Fruit fly (Drosophila melanogaster) whole organism, embryonic: ENCODE measurements around the gene Paics.

Experiments
- Atf6 ChIP-seq: fragments of 200-800 bp; sonication (Bioruptor generic); IDR thresholded peaks from 2 replicates; pipeline ENCODE4 v1.3.6; 2022; ENCODE audit warnings: missing biosample characterization, missing genetic modification characterization
- Awh ChIP-seq: fragments of 200-800 bp; sonication (Bioruptor generic); IDR thresholded peaks from 2 replicates; pipeline ENCODE4, ENCODE4 v1.3.6; 2022; ENCODE audit warnings: missing biosample characterization, missing genetic modification characterization
- Bdp1 ChIP-seq: fragments of 200-800 bp; sonication (Bioruptor generic); optimal IDR thresholded peaks from 3 replicates; lab custom pipeline; 2016; ENCODE audit warnings: missing biosample characterization, missing genetic modification characterization
- CG10267 ChIP-seq: fragments of 200-800 bp; sonication (Bioruptor generic); optimal IDR thresholded peaks from 2 replicates; lab custom pipeline; 2018; ENCODE audit warnings: missing biosample characterization, mild to moderate bottlenecking, missing genetic modification characterization, moderate library complexity
- CG10274 ChIP-seq: fragments of 200-800 bp; sonication (Bioruptor generic); optimal IDR thresholded peaks from 3 replicates; lab custom pipeline; 2017; ENCODE audit warnings: missing biosample characterization, mild to moderate bottlenecking, missing genetic modification characterization
- CG10366 ChIP-seq: fragments of 200-800 bp; sonication (Bioruptor generic); IDR thresholded peaks from 2 replicates; pipeline ENCODE4 v1.3.6; 2022; ENCODE audit warnings: missing biosample characterization, missing genetic modification characterization
- CG10543 ChIP-seq: fragments of 200-800 bp; sonication (Bioruptor generic); optimal IDR thresholded peaks from 3 replicates; lab custom pipeline; 2017; ENCODE audit warnings: missing biosample characterization, mild to moderate bottlenecking, missing genetic modification characterization, moderate library complexity
- CG16813 ChIP-seq: fragments of 200-800 bp; sonication (Bioruptor generic); IDR thresholded peaks from 3 replicates; pipeline ENCODE4 v1.3.6; 2022; ENCODE audit warnings: missing biosample characterization, missing genetic modification characterization; ENCODE audit not compliant: partially characterized antibody
- CG17912 ChIP-seq: fragments of 200-800 bp; sonication (Bioruptor generic); optimal IDR thresholded peaks from 2 replicates; lab custom pipeline; 2018; ENCODE audit warnings: missing biosample characterization, mild to moderate bottlenecking, missing genetic modification characterization
- CG18011 ChIP-seq: fragments of 200-800 bp; sonication (Bioruptor generic); optimal IDR thresholded peaks from 2 replicates; lab custom pipeline; 2017; ENCODE audit warnings: missing biosample characterization, missing genetic modification characterization, mild to moderate bottlenecking, moderate library complexity, missing genotype
- CG1832 ChIP-seq: fragments of 200-800 bp; sonication (Bioruptor generic); optimal IDR thresholded peaks from 2 replicates; lab custom pipeline; 2017; ENCODE audit warnings: missing biosample characterization, mild to moderate bottlenecking, missing genetic modification characterization, inconsistent platforms
- CG2875 ChIP-seq: fragments of 200-800 bp; sonication (Bioruptor generic); optimal IDR thresholded peaks from 2 replicates; lab custom pipeline; 2017; ENCODE audit warnings: missing biosample characterization, mild to moderate bottlenecking, missing genetic modification characterization, missing genetic modification reagents
- CG3065 ChIP-seq: fragments of 200-800 bp; sonication (Bioruptor generic); optimal IDR thresholded peaks from 2 replicates; lab custom pipeline; 2016; ENCODE audit warnings: missing biosample characterization, missing genetic modification characterization
- CG32532 ChIP-seq: fragments of 200-800 bp; sonication (Bioruptor generic); IDR thresholded peaks from 2 replicates; pipeline ENCODE4 v1.3.6; 2022; ENCODE audit warnings: missing biosample characterization, missing genetic modification characterization
- CG33213 ChIP-seq: fragments of 200-800 bp; sonication (Bioruptor generic); optimal IDR thresholded peaks from 3 replicates; lab custom pipeline; 2016; ENCODE audit warnings: missing biosample characterization, missing genetic modification characterization
- CG42726 ChIP-seq: fragments of 200-800 bp; sonication (Bioruptor generic); IDR thresholded peaks from 2 replicates; pipeline ENCODE4 v1.3.6; 2022; ENCODE audit warnings: missing biosample characterization, missing genetic modification characterization; ENCODE audit not compliant: partially characterized antibody
- CG4328 ChIP-seq: fragments of 200-800 bp; sonication (Bioruptor generic); optimal IDR thresholded peaks from 3 replicates; lab custom pipeline; 2017; ENCODE audit warnings: missing biosample characterization, missing genetic modification reagents, missing genetic modification characterization
- CG5180 ChIP-seq: fragments of 200-800 bp; sonication (Bioruptor generic); optimal IDR thresholded peaks from 3 replicates; lab custom pipeline; 2017; ENCODE audit warnings: missing biosample characterization, missing genetic modification characterization, mild to moderate bottlenecking, moderate library complexity, missing genetic modification reagents
- CG6175 ChIP-seq: fragments of 200-800 bp; sonication (Bioruptor generic); IDR thresholded peaks from 3 replicates; pipeline ENCODE4 v1.3.6; 2022; ENCODE audit warnings: missing biosample characterization, missing genetic modification characterization
- CG9215 ChIP-seq: fragments of 200-800 bp; sonication (Bioruptor generic); IDR thresholded peaks from 2 replicates; pipeline ENCODE4 v1.3.6; 2022; ENCODE audit warnings: missing biosample characterization, missing genetic modification characterization
- CG9727 ChIP-seq: fragments of 200-800 bp; sonication (Bioruptor generic); optimal IDR thresholded peaks from 3 replicates; lab custom pipeline; 2017; ENCODE audit warnings: missing biosample characterization, mild to moderate bottlenecking, missing genetic modification characterization
- Hr51 ChIP-seq, 2 experiments: fragments of 200-800 bp; sonication (Bioruptor generic); optimal IDR thresholded peaks; 2 replicates in 1 of 2; 3 replicates in 1 of 2; lab custom pipeline; 2016 to 2018; ENCODE audit warnings: missing biosample characterization in 2 of 2, missing genetic modification characterization in 2 of 2, mild to moderate bottlenecking in 1 of 2, moderate library complexity in 1 of 2
- Hr78 ChIP-seq, 2 experiments: fragments of 200-800 bp in 1 of 2; fragments of >200 bp in 1 of 2; sonication (Bioruptor generic) in 1 of 2; optimal IDR thresholded peaks; 2 replicates each; lab custom pipeline; 2017 to 2019; ENCODE audit warnings: missing biosample characterization in 2 of 2, missing genetic modification characterization in 2 of 2, mild to moderate bottlenecking in 1 of 2, moderate library complexity in 1 of 2
- Nf-YB ChIP-seq: fragments of 200-800 bp; sonication (Bioruptor generic); optimal IDR thresholded peaks from 3 replicates; lab custom pipeline; 2019; ENCODE audit warnings: missing biosample characterization, mild to moderate bottlenecking, missing genetic modification characterization, moderate library complexity
- ara ChIP-seq: fragments of 200-800 bp; sonication (Bioruptor generic); IDR thresholded peaks from 2 replicates; pipeline ENCODE4 v1.3.6; 2022; ENCODE audit warnings: missing biosample characterization, missing genetic modification characterization
- ash1 ChIP-seq: fragments of 200-800 bp; sonication (Bioruptor generic); optimal IDR thresholded peaks from 2 replicates; lab custom pipeline; 2018; ENCODE audit warnings: missing biosample characterization, mild to moderate bottlenecking, missing genetic modification characterization
- bigmax ChIP-seq: fragments of 200-800 bp; sonication (Bioruptor generic); optimal IDR thresholded peaks from 2 replicates; lab custom pipeline; 2018; ENCODE audit warnings: missing biosample characterization, mild to moderate bottlenecking, missing genetic modification characterization
- cas ChIP-seq: fragments of 200-800 bp; sonication (Bioruptor generic); IDR thresholded peaks from 2 replicates; pipeline ENCODE4 v1.3.6; 2022; ENCODE audit warnings: missing biosample characterization, missing genetic modification characterization
- cg ChIP-seq: fragments of 200-800 bp; sonication (Bioruptor generic); optimal IDR thresholded peaks from 3 replicates; lab custom pipeline; 2019; ENCODE audit warnings: missing biosample characterization, mild to moderate bottlenecking, missing genetic modification characterization, moderate library complexity
- ci ChIP-seq: fragments of 200-800 bp; sonication (Bioruptor generic); IDR thresholded peaks from 3 replicates; pipeline ENCODE4 v1.3.6; 2022; ENCODE audit warnings: missing biosample characterization, missing genetic modification characterization
- corto ChIP-seq: fragments of 200-800 bp; sonication (Bioruptor generic); optimal IDR thresholded peaks from 2 replicates; lab custom pipeline; 2016; ENCODE audit warnings: missing biosample characterization, mild to moderate bottlenecking, missing genetic modification characterization, moderate library complexity
- dmrt99B ChIP-seq: fragments of 200-800 bp; sonication (Bioruptor generic); optimal IDR thresholded peaks from 2 replicates; lab custom pipeline; 2018; ENCODE audit warnings: missing biosample characterization, mild to moderate bottlenecking, missing genetic modification characterization, moderate library complexity
- en ChIP-seq: fragments of 200-800 bp; sonication (Bioruptor generic); optimal IDR thresholded peaks from 2 replicates; lab custom pipeline; 2016; ENCODE audit warnings: missing biosample characterization, missing genetic modification characterization
- eyg ChIP-seq: fragments of 200-800 bp; sonication (Bioruptor generic); optimal IDR thresholded peaks from 3 replicates; lab custom pipeline; 2016; ENCODE audit warnings: missing biosample characterization, missing genetic modification characterization
- grn ChIP-seq: fragments of 200-800 bp; sonication (Bioruptor generic); optimal IDR thresholded peaks from 3 replicates; lab custom pipeline; 2017; ENCODE audit warnings: missing biosample characterization, missing genetic modification characterization
- gro ChIP-seq: fragments of 200-800 bp; sonication (Bioruptor generic); optimal IDR thresholded peaks from 2 replicates; lab custom pipeline; 2016; ENCODE audit warnings: missing biosample characterization, missing genetic modification characterization
- ken ChIP-seq: fragments of 200-800 bp; sonication (Bioruptor generic); IDR thresholded peaks from 3 replicates; pipeline ENCODE4 v1.3.6; 2022; ENCODE audit warnings: missing biosample characterization, missing genetic modification characterization
- kni ChIP-seq: fragments of 200-800 bp; sonication (Bioruptor generic); optimal IDR thresholded peaks from 3 replicates; lab custom pipeline; 2017; ENCODE audit warnings: mild to moderate bottlenecking, missing biosample characterization, missing genetic modification reagents, missing genetic modification characterization
- lab ChIP-seq: fragments of 200-800 bp; sonication (Bioruptor generic); optimal IDR thresholded peaks from 3 replicates; lab custom pipeline; 2017; ENCODE audit warnings: missing biosample characterization, missing genetic modification characterization, mild to moderate bottlenecking, moderate library complexity, missing genetic modification reagents
- oc ChIP-seq: fragments of 200-800 bp; sonication (Bioruptor generic); optimal IDR thresholded peaks from 2 replicates; lab custom pipeline; 2018; ENCODE audit warnings: missing biosample characterization, mild to moderate bottlenecking, missing genetic modification characterization, moderate library complexity
- pros ChIP-seq: fragments of 200-800 bp; sonication (Bioruptor generic); optimal IDR thresholded peaks from 3 replicates; lab custom pipeline; 2019; ENCODE audit warnings: missing biosample characterization, mild to moderate bottlenecking, missing genetic modification characterization, moderate library complexity
- pum ChIP-seq: fragments of 200-800 bp; sonication (Bioruptor generic); optimal IDR thresholded peaks from 2 replicates; lab custom pipeline; 2016; ENCODE audit warnings: missing biosample characterization, missing genetic modification characterization
- ranshi ChIP-seq: fragments of 200-800 bp; sonication (Bioruptor generic); IDR thresholded peaks from 2 replicates; pipeline ENCODE4 v1.3.6; 2022; ENCODE audit warnings: missing biosample characterization, missing genetic modification characterization
- repo ChIP-seq: fragments of 200-800 bp; sonication (Bioruptor generic); optimal IDR thresholded peaks from 2 replicates; lab custom pipeline; 2016; ENCODE audit warnings: missing biosample characterization, missing genetic modification characterization
- salm ChIP-seq: fragments of 200-800 bp; sonication (Bioruptor generic); optimal IDR thresholded peaks from 2 replicates; lab custom pipeline; 2018; ENCODE audit warnings: missing biosample characterization, mild to moderate bottlenecking, missing genetic modification characterization
- sug ChIP-seq: fragments of 200-800 bp; optimal IDR thresholded peaks from 2 replicates; lab custom pipeline; 2019; ENCODE audit warnings: missing biosample characterization, mild to moderate bottlenecking, missing genetic modification characterization, moderate library complexity
- tap ChIP-seq: fragments of 200-800 bp; optimal IDR thresholded peaks from 3 replicates; lab custom pipeline; 2019; ENCODE audit warnings: missing biosample characterization, mild to moderate bottlenecking, missing genetic modification characterization, moderate library complexity
- ttk ChIP-seq: fragments of 200-800 bp; sonication (Bioruptor generic); IDR thresholded peaks from 2 replicates; pipeline ENCODE4 v2.1.2; 2022; ENCODE audit warnings: missing biosample characterization, missing genetic modification characterization

Gene Paics

DNA sequence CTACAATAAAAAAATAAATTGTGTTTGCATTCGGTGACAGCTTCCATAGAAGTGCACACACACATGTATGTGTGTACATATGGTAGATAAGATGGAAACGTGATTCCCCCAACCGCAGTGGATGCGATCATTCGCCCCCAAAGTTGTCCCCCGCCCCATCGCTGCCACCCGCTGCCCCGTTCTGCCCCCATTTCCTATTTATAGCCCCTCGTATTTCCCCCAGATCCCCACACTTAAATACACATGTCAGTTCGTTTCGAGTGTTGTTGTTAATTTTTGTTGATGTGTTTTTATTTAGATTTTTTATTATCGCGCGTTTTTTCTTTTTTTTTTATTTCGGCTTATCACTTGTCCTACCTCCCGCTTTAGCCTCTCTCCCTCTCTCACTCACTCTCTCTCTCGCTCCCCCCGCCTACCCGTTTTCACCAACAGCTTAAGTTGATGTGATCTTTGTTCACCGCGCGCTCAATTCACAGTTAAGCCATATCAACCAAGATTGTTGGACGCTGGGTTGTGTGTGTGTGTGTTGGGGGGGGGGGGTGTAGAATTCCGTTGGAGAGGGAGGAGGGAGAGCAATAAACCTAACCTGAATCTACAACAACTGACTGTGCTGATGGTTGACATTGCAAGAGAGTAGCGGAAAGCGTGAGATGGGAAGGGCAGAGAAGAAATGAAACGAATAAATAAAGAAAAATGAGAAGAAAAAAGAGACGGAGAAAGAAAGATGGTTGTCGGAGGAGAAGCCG, 6.6 kb downstream of the Paics start (continued):
- TF ChIP-seq CG9215 (GFP tag; lab: Robert Waterston, UW) = no peak
- TF ChIP-seq kni (GFP tag; lab: Kevin White, UChicago) = peak; percentile 91
- peak; percentile 86 for TF ChIP-seq bigmax (GFP tag; lab: Kevin White, UChicago)
- TF ChIP-seq CG33213 (GFP tag; lab: Kevin White, UChicago) = no peak
- TF ChIP-seq Awh (GFP tag; lab: Robert Waterston, UW) = peak; percentile 55; the same call in 1 of the 2 replicates
- TF ChIP-seq CG6175 (GFP tag; lab: Robert Waterston, UW) = peak; percentile 43; the same call in 1 of the 3 replicates
- TF ChIP-seq sug = peak; percentile 63
- no peak for TF ChIP-seq CG2875 (GFP tag; lab: Kevin White, UChicago)
- TF ChIP-seq tap = no peak
- no peak for TF ChIP-seq Hr51 (GFP tag; optimal IDR thresholded peaks at IDR 0.05; lab: Kevin White, UChicago)
- peak; percentile 7 for TF ChIP-seq lab (GFP tag; lab: Kevin White, UChicago)
- peak; percentile 22; the same call in 1 of the 2 replicates for TF ChIP-seq CG32532 (GFP tag; lab: Robert Waterston, UW)
- TF ChIP-seq ara (GFP tag; lab: Robert Waterston, UW) = peak; percentile 45; the same call in 1 of the 2 replicates
- peak in 1 of 2 experiments; percentile 48 for TF ChIP-seq Hr78 (GFP tag; optimal IDR thresholded peaks at IDR 0.05; lab: Kevin White, UChicago)
- no peak for TF ChIP-seq dmrt99B (tag; lab: Kevin White, UChicago)
- peak; percentile 38 for TF ChIP-seq CG17912
- no peak; the same call in 1 of the 2 replicates for TF ChIP-seq Atf6 (GFP tag; lab: Robert Waterston, UW)
- TF ChIP-seq ken = 0 out of 3 replicates have a peak, but pooled peaks have one; percentile 24
- TF ChIP-seq cg (GFP tag; lab: Kevin White, UChicago) = peak; percentile 74
- TF ChIP-seq cas = no peak
- no peak for TF ChIP-seq CG10267 (tag; lab: Kevin White, UChicago)
- TF ChIP-seq CG3065 (GFP tag; lab: Kevin White, UChicago) = no peak
- TF ChIP-seq Nf-YB (GFP tag; lab: Kevin White, UChicago) = no peak
- TF ChIP-seq repo (GFP tag; lab: Kevin White, UChicago) = no peak
- 0 out of 2 replicates have a peak, but pooled peaks have one; percentile 9 for TF ChIP-seq ttk (GFP tag; lab: Robert Waterston, UW)
- TF ChIP-seq salm (tag; lab: Kevin White, UChicago) = peak; percentile 9
- peak; percentile 89 for TF ChIP-seq oc (tag; lab: Kevin White, UChicago)
- TF ChIP-seq CG4328 (GFP tag; lab: Kevin White, UChicago) = no peak
- TF ChIP-seq corto (GFP tag; lab: Kevin White, UChicago) = peak; percentile 37
- TF ChIP-seq CG10543 (GFP tag; lab: Kevin White, UChicago) = peak; percentile 83
- TF ChIP-seq eyg = no peak
- 0 out of 2 replicates have a peak, but pooled peaks have one; percentile 8 for TF ChIP-seq ranshi (GFP tag; lab: Robert Waterston, UW)
- peak; percentile 73 for TF ChIP-seq CG1832
- TF ChIP-seq CG5180 (GFP tag; lab: Kevin White, UChicago) = peak; percentile 17
- no peak for TF ChIP-seq gro
- TF ChIP-seq grn (GFP tag; lab: Kevin White, UChicago) = peak; percentile 81
- no peak for TF ChIP-seq pum (GFP tag; lab: Kevin White, UChicago)
- TF ChIP-seq CG9727 (GFP tag; lab: Kevin White, UChicago) = no peak
- no peak for TF ChIP-seq CG10274 (GFP tag; lab: Kevin White, UChicago)
- no peak for TF ChIP-seq en (GFP tag; lab: Kevin White, UChicago)
- peak; percentile 46; the same call in 1 of the 3 replicates for TF ChIP-seq ci (GFP tag; lab: Robert Waterston, UW)
- TF ChIP-seq CG18011 (GFP tag; lab: Kevin White, UChicago) = no peak
- TF ChIP-seq CG16813 (GFP tag; lab: Robert Waterston, UW) = no peak
- peak; percentile 83 for TF ChIP-seq ash1
- TF ChIP-seq Bdp1 (GFP tag; lab: Kevin White, UChicago) = no peak
- TF ChIP-seq CG42726 (GFP tag; lab: Robert Waterston, UW) = peak; percentile 22; the same call in 1 of the 2 replicates
- TF ChIP-seq CG10366 (GFP tag; lab: Robert Waterston, UW) = peak; percentile 38; the same call in 1 of the 2 replicates
- TF ChIP-seq pros (GFP tag; lab: Kevin White, UChicago) = peak; percentile 89
